Worm (Caenorhabditis elegans): Measurements from ENCODE around the gene F28A12.3.
A peak's percentile ranks its signal among the peaks of the same experiment; 100 is the strongest.

Gene F28A12.3

DNA sequence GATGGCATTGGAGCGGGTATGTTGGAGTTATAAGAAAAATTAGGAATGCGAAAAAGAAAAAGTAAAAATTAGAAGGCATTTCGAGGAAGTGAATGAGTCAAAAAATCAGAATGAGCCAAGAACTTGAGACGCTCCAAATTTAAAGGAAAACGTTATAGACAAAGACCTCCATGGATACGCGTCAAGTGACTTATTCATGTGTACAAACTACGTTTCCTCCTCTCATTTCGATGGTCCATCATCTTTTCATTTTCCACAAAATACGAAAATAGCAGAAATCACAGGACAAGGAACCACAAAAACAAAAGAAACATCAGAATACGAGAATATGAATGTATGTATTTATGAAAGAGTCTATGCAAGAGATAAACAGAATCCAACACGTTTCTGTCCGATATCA, at the start of gene F28A12.3:
F28A12.3 (minus strand) TSS at position 101 of the 400 bp plus-strand sequence.
- no peak for TF ChIP-seq xbp-1 (tag; optimal IDR thresholded peaks at IDR 0.05)
- no peak for TF ChIP-seq egl-27 (tag; optimal IDR thresholded peaks at IDR 0.05)
- no peak for TF ChIP-seq efl-1 (optimal IDR thresholded peaks at IDR 0.05)
- peak in 1 of 2 experiments; percentile 85 for TF ChIP-seq efl-1 (GFP tag; optimal IDR thresholded peaks at IDR 0.05 in 1 of 2)
- no peak for TF ChIP-seq pqm-1 (tag; optimal IDR thresholded peaks at IDR 0.05)
- TF ChIP-seq fkh-10 (GFP tag; optimal IDR thresholded peaks at IDR 0.05) = no peak

DNA sequence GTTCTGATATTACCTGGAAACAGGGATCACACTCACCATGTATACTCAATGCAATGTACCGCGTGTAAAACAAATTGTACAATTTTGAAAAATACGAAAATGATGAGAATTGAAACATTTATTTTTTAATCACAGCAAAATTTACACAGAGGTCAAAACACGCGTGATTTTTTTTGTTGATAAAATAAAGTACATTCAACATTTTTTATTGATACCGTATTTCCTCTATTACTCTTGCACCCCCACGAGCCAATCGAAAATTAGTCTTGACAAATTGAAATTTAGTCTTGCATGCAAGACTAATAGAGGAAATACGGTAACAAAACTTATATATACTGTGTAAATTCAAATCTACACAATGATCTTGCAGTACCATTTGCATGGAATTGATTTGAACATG, 46.5 kb upstream of the F28A12.3 start, which contains the start of gene ZC190.8:
ZC190.8 (minus strand) TSS at position 101 of the 400 bp plus-strand sequence.
- TF ChIP-seq aha-1 (tag; optimal IDR thresholded peaks at IDR 0.05) = no peak
- TF ChIP-seq rnt-1 (tag; optimal IDR thresholded peaks at IDR 0.05) = no peak
- no peak for TF ChIP-seq C16A3.4 (tag; optimal IDR thresholded peaks at IDR 0.05)
- no peak for TF ChIP-seq nhr-20 (tag; optimal IDR thresholded peaks at IDR 0.05)
- TF ChIP-seq irx-1 (tag; optimal IDR thresholded peaks at IDR 0.05) = no peak
- TF ChIP-seq mef-2 (tag; optimal IDR thresholded peaks at IDR 0.05) = no peak
- no peak for TF ChIP-seq elt-2 (tag; optimal IDR thresholded peaks at IDR 0.05)
- TF ChIP-seq lin-15B (tag; optimal IDR thresholded peaks at IDR 0.05) = no peak
- no peak for TF ChIP-seq F16B12.6 (tag; optimal IDR thresholded peaks at IDR 0.05)
- TF ChIP-seq lin-39 (tag; optimal IDR thresholded peaks at IDR 0.05) = no peak
- TF ChIP-seq unc-30 (tag; optimal IDR thresholded peaks at IDR 0.05) = no peak
- TF ChIP-seq fos-1 (tag; optimal IDR thresholded peaks at IDR 0.05) = no peak
- TF ChIP-seq Y116A8C.19 (tag; optimal IDR thresholded peaks at IDR 0.05; ENCODE audit: borderline replicate concordance) = no peak
- no peak for TF ChIP-seq ztf-11 (tag; optimal IDR thresholded peaks at IDR 0.05)
- TF ChIP-seq nhr-76 (tag; optimal IDR thresholded peaks at IDR 0.05) = no peak
- TF ChIP-seq hlh-4 (tag; optimal IDR thresholded peaks at IDR 0.05) = no peak
- TF ChIP-seq nhr-11 (tag; optimal IDR thresholded peaks at IDR 0.05) = no peak

DNA sequence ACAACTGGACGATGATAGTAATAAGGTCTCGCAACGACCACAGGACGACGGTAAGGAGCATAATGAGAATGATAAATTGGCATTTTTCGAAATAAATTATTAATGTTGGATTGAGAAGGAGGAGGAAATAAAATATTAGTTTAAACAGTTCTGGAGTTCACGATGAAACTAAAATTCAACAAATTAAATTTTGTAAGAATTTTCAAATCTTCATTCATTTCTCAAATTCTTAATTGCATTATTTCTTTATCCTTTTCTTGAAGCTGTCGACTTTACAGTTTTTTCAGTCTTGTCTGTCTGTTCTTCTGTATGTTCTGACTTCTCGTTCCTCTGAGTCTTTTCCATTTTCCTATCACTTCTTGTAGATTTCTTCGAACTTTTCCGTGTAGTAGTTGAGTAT, 45.6 kb upstream of the F28A12.3 start, which contains the start of gene ZC190.7:
ZC190.7 (minus strand) TSS at position 101 of the 400 bp plus-strand sequence.
- TF ChIP-seq mab-9 (GFP tag; IDR thresholded peaks at IDR 0.05) (no peak), zag-1 (tag; optimal IDR thresholded peaks at IDR 0.05) (no peak), nhr-77 (tag; optimal IDR thresholded peaks at IDR 0.05) (no peak), nhr-85 (tag) (no peak), pax-3 (tag; optimal IDR thresholded peaks at IDR 0.05) (no peak), nhr-28 (tag; optimal IDR thresholded peaks at IDR 0.05) (no peak), Y116A8C.19 (tag; optimal IDR thresholded peaks at IDR 0.05; ENCODE audit: borderline replicate concordance) (no peak), aly-2 (tag; optimal IDR thresholded peaks at IDR 0.05) (no peak), lin-15B (tag; optimal IDR thresholded peaks at IDR 0.05) (no peak), fkh-4 (tag; optimal IDR thresholded peaks at IDR 0.05; ENCODE audit: borderline replicate concordance) (no peak), lin-39 (tag; optimal IDR thresholded peaks at IDR 0.05) (no peak), nhr-47 (tag; optimal IDR thresholded peaks at IDR 0.05) (no peak), ceh-63 (GFP tag; optimal IDR thresholded peaks at IDR 0.05) (no peak)

DNA sequence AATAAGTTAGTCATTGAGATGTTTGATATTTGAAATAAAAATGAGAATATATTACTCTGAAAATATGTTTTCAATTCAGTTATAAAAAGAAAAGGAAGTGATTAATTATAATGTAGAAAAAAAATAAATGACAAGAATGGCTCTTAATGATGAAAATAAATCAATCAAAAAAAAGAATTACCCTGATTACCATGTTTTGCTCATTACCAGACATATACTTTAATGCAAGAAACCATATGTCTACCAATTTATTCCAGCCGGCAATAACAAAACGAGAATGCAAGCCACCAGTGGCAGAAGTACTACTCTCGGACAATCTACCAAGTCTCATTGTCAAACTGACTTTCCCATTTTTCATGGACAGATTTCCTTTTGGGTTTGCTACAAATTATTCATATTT, 42.6 kb upstream of the F28A12.3 start:
- TF ChIP-seq dsc-1 (tag; optimal IDR thresholded peaks at IDR 0.05) = peak; percentile 76
- peak; percentile 67 for TF ChIP-seq fkh-4 (tag; optimal IDR thresholded peaks at IDR 0.05; ENCODE audit: borderline replicate concordance)
- no peak for TF ChIP-seq xbp-1 (tag; optimal IDR thresholded peaks at IDR 0.05)

DNA sequence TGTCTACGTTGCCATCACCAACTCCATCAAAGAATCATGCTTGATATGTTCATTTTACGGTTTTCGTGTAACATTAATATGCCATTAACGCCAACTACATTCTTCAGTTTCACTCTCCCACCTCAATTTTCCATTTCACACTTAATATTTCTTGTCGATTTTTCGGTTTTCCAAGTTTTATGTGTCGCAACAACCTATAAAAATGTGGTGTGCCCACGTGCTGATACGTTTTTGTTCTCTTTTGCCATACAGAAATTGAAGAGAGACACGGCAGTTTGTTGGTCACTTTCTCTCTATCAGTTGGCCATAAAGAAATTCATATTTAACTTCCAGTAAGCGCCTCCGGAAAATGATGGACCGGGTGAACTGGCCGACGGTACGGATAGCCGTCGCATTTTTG, 41.6 kb upstream of the F28A12.3 start, which contains the start of gene cln-3.3:
cln-3.3 (plus strand) TSS at position 334 of the 400 bp plus-strand sequence.
- no peak for TF ChIP-seq jun-1 (tag; optimal IDR thresholded peaks at IDR 0.05)
- no peak for TF ChIP-seq nhr-77 (tag; optimal IDR thresholded peaks at IDR 0.05)
- no peak for TF ChIP-seq elt-3 (tag; optimal IDR thresholded peaks at IDR 0.05)
- TF ChIP-seq lin-35 (GFP tag; optimal IDR thresholded peaks at IDR 0.05) = peak in 1 of 2 experiments; percentile 25
- TF ChIP-seq efl-1 (optimal IDR thresholded peaks at IDR 0.05) = no peak
- peak in 1 of 2 experiments; percentile 81 for TF ChIP-seq efl-1 (GFP tag; optimal IDR thresholded peaks at IDR 0.05 in 1 of 2)
- peak; percentile 61 for TF ChIP-seq elt-2 (tag; optimal IDR thresholded peaks at IDR 0.05)
- TF ChIP-seq mdl-1 (tag; optimal IDR thresholded peaks at IDR 0.05) = peak in 1 of 2 experiments; percentile 28
